Fruit fly (Drosophila melanogaster): ENCODE results near the gene ValRS-m.

The ValRS-m gene

dm6 chr3L:8920710-8921109 lies 43.9 kb downstream of the ValRS-m start (continued):
- TF ChIP-seq CG3163 (GFP tag; optimal IDR thresholded peaks at IDR 0.05), result no peak
- no peak for TF ChIP-seq vnd (GFP tag; IDR thresholded peaks at IDR 0.05; ENCODE audit: partially characterized antibody)
- peak; percentile 73 for TF ChIP-seq Xbp1 (GFP tag; optimal IDR thresholded peaks at IDR 0.05)
- peak; percentile 46 for TF ChIP-seq CG10654 (GFP tag; optimal IDR thresholded peaks at IDR 0.05)
- TF ChIP-seq ATbp (GFP tag; optimal IDR thresholded peaks at IDR 0.05), result peak; percentile 71
- TF ChIP-seq BEAF-32 (GFP tag; optimal IDR thresholded peaks at IDR 0.05), result no peak
- TF ChIP-seq CG10959 (GFP tag; IDR thresholded peaks at IDR 0.05), result no peak
- TF ChIP-seq tgo (GFP tag; IDR thresholded peaks at IDR 0.05), result peak; percentile 58; the same call in 1 of the 3 replicates
- TF ChIP-seq CG17359 (tag; optimal IDR thresholded peaks at IDR 0.05), result peak; percentile 87
- no peak for TF ChIP-seq CG14860 (GFP tag; IDR thresholded peaks at IDR 0.05; ENCODE audit: partially characterized antibody)
- TF ChIP-seq Hand (GFP tag; optimal IDR thresholded peaks at IDR 0.05), result peak; percentile 53
- no peak for TF ChIP-seq prd (optimal IDR thresholded peaks at IDR 0.05)
- TF ChIP-seq prd (GFP tag; IDR thresholded peaks at IDR 0.05), result peak; percentile 74
- no peak for TF ChIP-seq CG18764 (GFP tag; optimal IDR thresholded peaks at IDR 0.05)
- peak; percentile 50; the same call in 1 of the 3 replicates for TF ChIP-seq CG3726 (GFP tag; IDR thresholded peaks at IDR 0.05)
- TF ChIP-seq kah (GFP tag; optimal IDR thresholded peaks at IDR 0.05), result peak; percentile 52
- TF ChIP-seq ewg (GFP tag; optimal IDR thresholded peaks at IDR 0.05), result peak; percentile 33
- peak; percentile 57 for TF ChIP-seq salm (tag; optimal IDR thresholded peaks at IDR 0.05)
- peak; percentile 36; the same call in 1 of the 2 replicates for TF ChIP-seq MBD-R2 (GFP tag; IDR thresholded peaks at IDR 0.05)
- TF ChIP-seq run (tag; optimal IDR thresholded peaks at IDR 0.05), result peak; percentile 59
- 0 out of 2 replicates have a peak, but pooled peaks have one; percentile 6 for TF ChIP-seq aop (GFP tag; IDR thresholded peaks at IDR 0.05)
- TF ChIP-seq CG18262 (tag; optimal IDR thresholded peaks at IDR 0.05), result peak; percentile 60
- TF ChIP-seq CG10267 (tag; optimal IDR thresholded peaks at IDR 0.05), result no peak
- TF ChIP-seq CG2889 (GFP tag; IDR thresholded peaks at IDR 0.05), result no peak; the same call in 2 of the 3 replicates
- TF ChIP-seq CG11723 (GFP tag; optimal IDR thresholded peaks at IDR 0.05), result peak; percentile 50
- TF ChIP-seq Drgx (GFP tag; IDR thresholded peaks at IDR 0.05), result peak; percentile 94
- no peak for TF ChIP-seq YL-1 (GFP tag; optimal IDR thresholded peaks at IDR 0.05)
- peak; percentile 51; the same call in 1 of the 3 replicates for TF ChIP-seq ase (GFP tag; IDR thresholded peaks at IDR 0.05)
- TF ChIP-seq CG12942 (GFP tag; optimal IDR thresholded peaks at IDR 0.05), result peak; percentile 21
- peak; percentile 47; the same call in 1 of the 2 replicates for TF ChIP-seq danr (GFP tag; IDR thresholded peaks at IDR 0.05)
- peak; percentile 15 for TF ChIP-seq CG4617 (GFP tag; optimal IDR thresholded peaks at IDR 0.05; ENCODE audit: borderline replicate concordance)
- TF ChIP-seq oc (tag; optimal IDR thresholded peaks at IDR 0.05), result peak; percentile 31
- peak; percentile 50 for TF ChIP-seq BtbVII (GFP tag; optimal IDR thresholded peaks at IDR 0.05)
- peak; percentile 33 for TF ChIP-seq her (GFP tag; optimal IDR thresholded peaks at IDR 0.05)
- TF ChIP-seq Gsc (GFP tag; IDR thresholded peaks at IDR 0.05), result no peak
- TF ChIP-seq stwl (tag; optimal IDR thresholded peaks at IDR 0.05), result no peak
- peak; percentile 35 for TF ChIP-seq nerfin-1 (tag; optimal IDR thresholded peaks at IDR 0.05)
- TF ChIP-seq CG12299 (tag; optimal IDR thresholded peaks at IDR 0.05), result no peak
- TF ChIP-seq CG17385 (GFP tag; optimal IDR thresholded peaks at IDR 0.05), result peak; percentile 59
- peak; percentile 4 for TF ChIP-seq CG12104 (GFP tag; optimal IDR thresholded peaks at IDR 0.05)
- TF ChIP-seq zfh2 (GFP tag; optimal IDR thresholded peaks at IDR 0.05), result peak; percentile 38
- no peak; the same call in 1 of the 2 replicates for TF ChIP-seq CG32532 (GFP tag; IDR thresholded peaks at IDR 0.05)
- peak; percentile 27 for TF ChIP-seq CG14710 (tag; optimal IDR thresholded peaks at IDR 0.05)
- peak; percentile 69; the same call in 1 of the 2 replicates for TF ChIP-seq HLH3B (GFP tag; IDR thresholded peaks at IDR 0.05)
- peak in 1 of 3 experiments; percentile 6 for TF ChIP-seq lola (GFP tag; optimal IDR thresholded peaks at IDR 0.05)
- TF ChIP-seq CG11696 (GFP tag; IDR thresholded peaks at IDR 0.05), result no peak
- no peak for TF ChIP-seq CG1832 (GFP tag; optimal IDR thresholded peaks at IDR 0.05)
- no peak for TF ChIP-seq CG8290 (GFP tag; optimal IDR thresholded peaks at IDR 0.05)
- peak in 1 of 2 experiments; percentile 82 for TF ChIP-seq CG8290 (tag; optimal IDR thresholded peaks at IDR 0.05)
- TF ChIP-seq al (GFP tag; IDR thresholded peaks at IDR 0.05), result peak; percentile 64
- TF ChIP-seq CG10979 (tag; optimal IDR thresholded peaks at IDR 0.05), result peak; percentile 51

Measured in whole organism, embryonic.